Worm (Caenorhabditis elegans) whole organism, L3 larva: Measurements from ENCODE around the gene B0304.2.

Experiments
- ama-1 ChIP-seq: fragments of 150-350 bp; optimal IDR thresholded peaks from 2 replicates; lab custom pipeline; 2018
- daf-12 ChIP-seq: fragments of 150-350 bp; optimal IDR thresholded peaks from 2 replicates; lab custom pipeline; 2014; ENCODE audit warnings: missing biosample characterization, missing genetic modification reagents, missing genetic modification characterization
- egl-27 ChIP-seq: sonication (generic microtip); optimal IDR thresholded peaks from 4 replicates; lab custom pipeline; 2017; ENCODE audit warnings: missing biosample characterization, missing genetic modification reagents, missing genetic modification characterization
- elt-3 ChIP-seq, 3 experiments: fragments of 150-350 bp in 1 of 3; sonication (generic microtip) in 2 of 3; optimal IDR thresholded peaks; 2 replicates in 2 of 3; 4 replicates in 1 of 3; lab custom pipeline; 2014 to 2017; ENCODE audit warnings: missing biosample characterization in 3 of 3, missing genetic modification characterization in 3 of 3
- lin-15B ChIP-seq: fragments of 150-350 bp; optimal IDR thresholded peaks from 2 replicates; lab custom pipeline; 2014; ENCODE audit warnings: missing biosample characterization, missing genetic modification characterization
- lin-39 ChIP-seq: fragments of 150-350 bp; optimal IDR thresholded peaks from 2 replicates; lab custom pipeline; 2018; ENCODE audit warnings: missing biosample characterization, missing genetic modification reagents, missing genetic modification characterization
- mdl-1 ChIP-seq: fragments of 150-350 bp; optimal IDR thresholded peaks from 2 replicates; lab custom pipeline; 2014; ENCODE audit warnings: missing biosample characterization, missing genetic modification characterization
- nhr-12 ChIP-seq: fragments of 150-350 bp; optimal IDR thresholded peaks from 2 replicates; lab custom pipeline; 2014; ENCODE audit warnings: missing biosample characterization, missing genetic modification characterization
- nhr-237 ChIP-seq: fragments of 150-350 bp; optimal IDR thresholded peaks from 2 replicates; lab custom pipeline; 2014; ENCODE audit warnings: missing biosample characterization, missing genetic modification characterization
- nhr-28 ChIP-seq: fragments of 150-350 bp; optimal IDR thresholded peaks from 2 replicates; lab custom pipeline; 2014; ENCODE audit warnings: missing biosample characterization, missing genetic modification characterization
- pha-4 ChIP-seq: fragments of 150-350 bp; optimal IDR thresholded peaks from 2 replicates; lab custom pipeline; 2014; ENCODE audit warnings: missing biosample characterization, missing genetic modification reagents, missing genetic modification characterization
- snpc-4 ChIP-seq: fragments of 150-350 bp; optimal IDR thresholded peaks from 2 replicates; lab custom pipeline; 2014; ENCODE audit warnings: missing biosample characterization, missing genetic modification characterization

- TF ChIP-seq elt-3 (tag; optimal IDR thresholded peaks at IDR 0.05; lab: Kevin White, UChicago) (no peak), daf-12 (tag; lab: Kevin White, UChicago) (no peak), nhr-237 (no peak), pha-4 (no peak), lin-15B (no peak), mdl-1 (tag; lab: Kevin White, UChicago) (no peak), nhr-28 (tag; lab: Kevin White, UChicago) (no peak), ama-1 (lab: Kevin White, UChicago) (no peak), snpc-4 (tag; lab: Kevin White, UChicago) (no peak), egl-27 (no peak), nhr-12 (no peak), lin-39 (tag; lab: Kevin White, UChicago) (peak; percentile 31)
Measured at ce11 chrII:4494532-4494931, 28.9 kb upstream of the B0304.2 start.
